Fruit fly (Drosophila melanogaster) whole organism, embryonic: Measurements from ENCODE around the gene GILT3.

Experiments
- CG17328 ChIP-seq: fragments of 200-800 bp; sonication (Bioruptor generic); IDR thresholded peaks from 2 replicates; pipeline ENCODE4 v1.3.6; 2022; ENCODE audit warnings: missing biosample characterization, missing genetic modification characterization
- CG17829 ChIP-seq: fragments of 200-800 bp; optimal IDR thresholded peaks from 2 replicates; lab custom pipeline; 2019; ENCODE audit warnings: missing biosample characterization, mild to moderate bottlenecking, missing genetic modification characterization, moderate library complexity
- cad ChIP-seq: fragments of >200 bp; optimal IDR thresholded peaks from 2 replicates; lab custom pipeline; 2017; ENCODE audit warnings: missing biosample characterization, missing genetic modification characterization
- crc ChIP-seq: fragments of 200-800 bp; sonication (Bioruptor generic); optimal IDR thresholded peaks from 2 replicates; lab custom pipeline; 2016; ENCODE audit warnings: missing biosample characterization, missing genetic modification characterization
- exex ChIP-seq: fragments of 200-800 bp; sonication (Bioruptor generic); optimal IDR thresholded peaks from 4 replicates; lab custom pipeline; 2018; ENCODE audit warnings: missing biosample characterization, mild to moderate bottlenecking, missing genetic modification characterization, moderate library complexity
- zen2 ChIP-seq: fragments of 200-800 bp; sonication (Bioruptor generic); IDR thresholded peaks from 3 replicates; pipeline ENCODE4 v1.3.6; 2022; ENCODE audit warnings: missing biosample characterization, missing genetic modification characterization; ENCODE audit not compliant: partially characterized antibody

Gene GILT3

DNA sequence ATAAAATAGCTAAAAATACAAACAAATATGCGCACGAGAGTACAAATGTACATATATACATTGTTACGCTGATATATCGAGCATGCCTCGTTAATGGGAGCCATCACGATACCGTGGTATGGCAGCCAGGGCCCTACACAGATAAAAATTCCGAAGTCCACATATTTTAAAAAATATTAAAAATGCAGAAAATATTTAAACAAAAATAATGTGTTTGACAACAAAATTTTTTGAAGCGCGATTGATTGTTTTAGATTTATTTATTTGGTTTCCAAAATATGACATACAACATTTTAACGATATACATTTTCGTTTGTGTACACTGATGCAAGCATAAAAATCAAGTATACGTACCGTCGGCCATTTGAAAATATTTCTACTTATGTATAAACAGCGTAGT, 49.6 kb downstream of the GILT3 start (continued):
- peak; percentile 75 for TF ChIP-seq CG17829 (tag; lab: Kevin White, UChicago)
- peak; percentile 67 for TF ChIP-seq CG17328
- TF ChIP-seq zen2 = no peak
- no peak for TF ChIP-seq cad (GFP tag; lab: Kevin White, UChicago)

dm6 chr3R:23727657-23728056, 50.5 kb downstream of the GILT3 start:
- TF ChIP-seq crc (GFP tag; lab: Kevin White, UChicago) = no peak
- peak; percentile 96 for TF ChIP-seq exex (tag; lab: Kevin White, UChicago)
